Fruit fly (Drosophila melanogaster): Measurements from ENCODE around the gene Ugt37A1.

Gene Ugt37A1

dm6 chr2L:20374054-20374507 is at the start of gene Ugt37A1:
Ugt37A1 (minus strand) TSS chr2L:20374104.
- no peak for TF ChIP-seq CG8478 (optimal IDR thresholded peaks at IDR 0.05)
- TF ChIP-seq pan (optimal IDR thresholded peaks at IDR 0.05): no peak
- TF ChIP-seq EcR (GFP tag; optimal IDR thresholded peaks at IDR 0.05): no peak
- no peak for TF ChIP-seq Dll (optimal IDR thresholded peaks at IDR 0.05)
- TF ChIP-seq usp (GFP tag; optimal IDR thresholded peaks at IDR 0.05): no peak
- TF ChIP-seq psq (optimal IDR thresholded peaks at IDR 0.05): no peak

- TF ChIP-seq CG8478 (optimal IDR thresholded peaks at IDR 0.05) (no peak), Dll (optimal IDR thresholded peaks at IDR 0.05) (no peak), usp (GFP tag; optimal IDR thresholded peaks at IDR 0.05) (no peak), psq (optimal IDR thresholded peaks at IDR 0.05) (no peak), pan (optimal IDR thresholded peaks at IDR 0.05) (no peak), EcR (GFP tag; optimal IDR thresholded peaks at IDR 0.05) (no peak)
Observed at dm6 chr2L:20420035-20420434, 46.1 kb upstream of the Ugt37A1 start.

dm6 chr2L:20417597-20418286 is 43.8 kb upstream of the Ugt37A1 start:
- TF ChIP-seq EcR (GFP tag; optimal IDR thresholded peaks at IDR 0.05): no peak
- TF ChIP-seq usp (GFP tag; optimal IDR thresholded peaks at IDR 0.05): no peak
- TF ChIP-seq Dll (optimal IDR thresholded peaks at IDR 0.05): no peak
- TF ChIP-seq psq (optimal IDR thresholded peaks at IDR 0.05): no peak
- no peak for TF ChIP-seq pan (optimal IDR thresholded peaks at IDR 0.05)
- no peak for TF ChIP-seq CG8478 (optimal IDR thresholded peaks at IDR 0.05)

dm6 chr2L:20416754-20417563 is 43.1 kb upstream of the Ugt37A1 start, which contains the start of the genes CG10949 and Arpc2:
CG10949 (minus strand) TSS chr2L:20416918.
Arpc2 (plus strand) TSS chr2L:20417057.
- TF ChIP-seq Dll (optimal IDR thresholded peaks at IDR 0.05): no peak
- TF ChIP-seq CG8478 (optimal IDR thresholded peaks at IDR 0.05): no peak
- TF ChIP-seq EcR (GFP tag; optimal IDR thresholded peaks at IDR 0.05): no peak
- TF ChIP-seq pan (optimal IDR thresholded peaks at IDR 0.05): no peak
- no peak for TF ChIP-seq usp (GFP tag; optimal IDR thresholded peaks at IDR 0.05)

- no peak for TF ChIP-seq CG8478 (optimal IDR thresholded peaks at IDR 0.05)
- TF ChIP-seq pan (optimal IDR thresholded peaks at IDR 0.05): no peak
- TF ChIP-seq usp (GFP tag; optimal IDR thresholded peaks at IDR 0.05): no peak
- no peak for TF ChIP-seq Dll (optimal IDR thresholded peaks at IDR 0.05)
- no peak for TF ChIP-seq psq (optimal IDR thresholded peaks at IDR 0.05)
- no peak for TF ChIP-seq EcR (GFP tag; optimal IDR thresholded peaks at IDR 0.05)
Observed at dm6 chr2L:20414750-20415211, 40.9 kb upstream of the Ugt37A1 start, which contains the start of gene CG10947. CG10947 (minus strand) TSS chr2L:20414800.

- TF ChIP-seq usp (GFP tag; optimal IDR thresholded peaks at IDR 0.05) (no peak), CG8478 (optimal IDR thresholded peaks at IDR 0.05) (no peak), Dll (optimal IDR thresholded peaks at IDR 0.05) (no peak), pan (optimal IDR thresholded peaks at IDR 0.05) (no peak), EcR (GFP tag; optimal IDR thresholded peaks at IDR 0.05) (no peak), psq (optimal IDR thresholded peaks at IDR 0.05) (no peak)
Observed at dm6 chr2L:20413826-20414225, 39.9 kb upstream of the Ugt37A1 start.

- TF ChIP-seq CG8478 (optimal IDR thresholded peaks at IDR 0.05) (no peak), psq (optimal IDR thresholded peaks at IDR 0.05) (no peak), EcR (GFP tag; optimal IDR thresholded peaks at IDR 0.05) (no peak), usp (GFP tag; optimal IDR thresholded peaks at IDR 0.05) (no peak), pan (optimal IDR thresholded peaks at IDR 0.05) (no peak), Dll (optimal IDR thresholded peaks at IDR 0.05) (no peak)
Observed at dm6 chr2L:20401408-20401807, 27.5 kb upstream of the Ugt37A1 start.

- TF ChIP-seq pan (optimal IDR thresholded peaks at IDR 0.05) (no peak), usp (GFP tag; optimal IDR thresholded peaks at IDR 0.05) (no peak), CG8478 (optimal IDR thresholded peaks at IDR 0.05) (no peak)
Observed at dm6 chr2L:20400875-20401274, 27.0 kb upstream of the Ugt37A1 start.

- TF ChIP-seq pan (optimal IDR thresholded peaks at IDR 0.05): no peak
- TF ChIP-seq CG8478 (optimal IDR thresholded peaks at IDR 0.05): no peak
- no peak for TF ChIP-seq Dll (optimal IDR thresholded peaks at IDR 0.05)
- no peak for TF ChIP-seq psq (optimal IDR thresholded peaks at IDR 0.05)
- TF ChIP-seq usp (GFP tag; optimal IDR thresholded peaks at IDR 0.05): no peak
- TF ChIP-seq EcR (GFP tag; optimal IDR thresholded peaks at IDR 0.05): no peak
Observed at dm6 chr2L:20399239-20399638, 25.3 kb upstream of the Ugt37A1 start.

- no peak for TF ChIP-seq Dll (optimal IDR thresholded peaks at IDR 0.05)
- TF ChIP-seq EcR (GFP tag; optimal IDR thresholded peaks at IDR 0.05): no peak
- TF ChIP-seq pan (optimal IDR thresholded peaks at IDR 0.05): no peak
- TF ChIP-seq usp (GFP tag; optimal IDR thresholded peaks at IDR 0.05): no peak
- no peak for TF ChIP-seq psq (optimal IDR thresholded peaks at IDR 0.05)
- TF ChIP-seq CG8478 (optimal IDR thresholded peaks at IDR 0.05): no peak
Observed at dm6 chr2L:20397032-20397431, 23.1 kb upstream of the Ugt37A1 start.

dm6 chr2L:20390004-20390403 is 16.1 kb upstream of the Ugt37A1 start:
- TF ChIP-seq CG8478 (optimal IDR thresholded peaks at IDR 0.05): no peak
- no peak for TF ChIP-seq psq (optimal IDR thresholded peaks at IDR 0.05)
- TF ChIP-seq pan (optimal IDR thresholded peaks at IDR 0.05): no peak
- TF ChIP-seq EcR (GFP tag; optimal IDR thresholded peaks at IDR 0.05): no peak
- no peak for TF ChIP-seq Dll (optimal IDR thresholded peaks at IDR 0.05)
- TF ChIP-seq usp (GFP tag; optimal IDR thresholded peaks at IDR 0.05): no peak
